Fruit fly (Drosophila melanogaster): ENCODE results near the gene CG9686.
A peak's percentile ranks its signal among the peaks of the same experiment; 100 is the strongest.

The CG9686 gene

DNA sequence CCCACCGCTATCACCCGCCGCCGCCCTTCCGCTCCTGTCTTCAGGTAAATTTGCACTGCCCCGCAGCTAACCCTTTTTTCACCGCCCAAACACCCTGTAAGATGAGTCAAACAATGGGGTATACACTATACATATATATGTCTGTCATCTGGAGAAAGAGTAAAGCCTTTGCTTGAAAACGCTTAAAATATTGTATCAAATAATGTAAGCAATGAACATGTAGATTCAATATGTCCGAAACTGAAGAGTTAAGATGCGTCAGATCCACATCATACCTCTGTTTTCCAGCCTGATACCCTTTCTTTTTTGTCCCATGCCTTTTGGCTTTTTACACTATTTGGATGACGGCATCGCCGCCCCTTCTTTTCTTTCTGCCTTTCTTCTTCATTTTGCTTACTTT, 13.2 kb downstream of the CG9686 start:
- TF ChIP-seq HLH106 (tag; optimal IDR thresholded peaks at IDR 0.05): peak; percentile 66
- TF ChIP-seq OdsH (GFP tag; optimal IDR thresholded peaks at IDR 0.05): peak; percentile 55
- TF ChIP-seq h (GFP tag; optimal IDR thresholded peaks at IDR 0.05): peak; percentile 74
- peak; percentile 1 for TF ChIP-seq dmrt93B (GFP tag; optimal IDR thresholded peaks at IDR 0.05)
- TF ChIP-seq tai (GFP tag; optimal IDR thresholded peaks at IDR 0.05): peak; percentile 4
- no peak for TF ChIP-seq Jra (GFP tag; optimal IDR thresholded peaks at IDR 0.05)
- TF ChIP-seq sv (GFP tag; optimal IDR thresholded peaks at IDR 0.05): no peak
- TF ChIP-seq br (GFP tag; optimal IDR thresholded peaks at IDR 0.05): peak; percentile 41
- TF ChIP-seq woc (GFP tag; optimal IDR thresholded peaks at IDR 0.05): peak; percentile 27
- TF ChIP-seq Sp1 (GFP tag; optimal IDR thresholded peaks at IDR 0.05): peak; percentile 61
- TF ChIP-seq fru (GFP tag; optimal IDR thresholded peaks at IDR 0.05): peak; percentile 62
- TF ChIP-seq foxo (GFP tag; optimal IDR thresholded peaks at IDR 0.05): peak in 1 of 2 experiments; percentile 68
- peak; percentile 57 for TF ChIP-seq psq (GFP tag; optimal IDR thresholded peaks at IDR 0.05)
- TF ChIP-seq Dif (GFP tag; optimal IDR thresholded peaks at IDR 0.05; ENCODE audit: partially characterized antibody): no peak
- TF ChIP-seq ey (GFP tag; optimal IDR thresholded peaks at IDR 0.05): peak; percentile 62
- no peak for TF ChIP-seq Rel (GFP tag; optimal IDR thresholded peaks at IDR 0.05)
- no peak for TF ChIP-seq Rel (tag; optimal IDR thresholded peaks at IDR 0.05)
- TF ChIP-seq Mio (GFP tag; optimal IDR thresholded peaks at IDR 0.05): no peak
- peak; percentile 57 for TF ChIP-seq Hnf4 (GFP tag; optimal IDR thresholded peaks at IDR 0.05)
- no peak for TF ChIP-seq Hr83 (GFP tag; optimal IDR thresholded peaks at IDR 0.05; ENCODE audit: poor library complexity, severe bottlenecking)
- no peak for TF ChIP-seq dsf (GFP tag; optimal IDR thresholded peaks at IDR 0.05; ENCODE audit: borderline replicate concordance)
- peak; percentile 64 for TF ChIP-seq rgr (GFP tag; optimal IDR thresholded peaks at IDR 0.05)

DNA sequence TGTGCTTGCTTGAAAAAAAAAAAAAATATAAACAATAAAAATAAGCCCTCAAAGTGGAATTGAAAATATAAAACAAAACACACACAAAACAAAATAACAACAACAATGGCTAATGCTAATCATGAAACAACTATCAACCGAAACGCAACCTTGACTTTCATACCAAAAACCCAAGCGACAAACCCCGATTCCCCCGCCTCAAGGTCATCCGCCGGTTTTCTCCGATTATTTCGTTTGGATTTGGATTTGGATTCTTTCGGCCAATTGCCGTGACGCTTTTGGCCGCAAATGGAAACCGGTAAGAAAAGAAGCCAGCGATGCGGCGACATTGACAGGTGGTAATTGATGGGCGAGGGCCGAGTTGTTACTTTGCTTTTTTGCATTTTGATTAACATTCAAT, 17.9 kb downstream of the CG9686 start:
- no peak for TF ChIP-seq Dfd (GFP tag; optimal IDR thresholded peaks at IDR 0.05)
- no peak for TF ChIP-seq Hr78 (GFP tag; optimal IDR thresholded peaks at IDR 0.05)
- no peak for TF ChIP-seq Myc (optimal IDR thresholded peaks at IDR 0.05)
- no peak for TF ChIP-seq N (GFP tag; optimal IDR thresholded peaks at IDR 0.05)
- no peak for TF ChIP-seq foxo (GFP tag; optimal IDR thresholded peaks at IDR 0.05)
- no peak for TF ChIP-seq fru (GFP tag; optimal IDR thresholded peaks at IDR 0.05)
- TF ChIP-seq brk (GFP tag; optimal IDR thresholded peaks at IDR 0.05): no peak
- TF ChIP-seq dmrt93B (GFP tag; optimal IDR thresholded peaks at IDR 0.05): no peak
- TF ChIP-seq Vsx2 (GFP tag; optimal IDR thresholded peaks at IDR 0.05; ENCODE audit: partially characterized antibody): no peak
- TF ChIP-seq Hr83 (GFP tag; optimal IDR thresholded peaks at IDR 0.05; ENCODE audit: poor library complexity, severe bottlenecking): no peak
- TF ChIP-seq woc (GFP tag; optimal IDR thresholded peaks at IDR 0.05): no peak
- TF ChIP-seq CG32264 (GFP tag; optimal IDR thresholded peaks at IDR 0.05): no peak
- TF ChIP-seq Abd-B (GFP tag; optimal IDR thresholded peaks at IDR 0.05): no peak
- no peak for TF ChIP-seq ey (GFP tag; optimal IDR thresholded peaks at IDR 0.05)

DNA sequence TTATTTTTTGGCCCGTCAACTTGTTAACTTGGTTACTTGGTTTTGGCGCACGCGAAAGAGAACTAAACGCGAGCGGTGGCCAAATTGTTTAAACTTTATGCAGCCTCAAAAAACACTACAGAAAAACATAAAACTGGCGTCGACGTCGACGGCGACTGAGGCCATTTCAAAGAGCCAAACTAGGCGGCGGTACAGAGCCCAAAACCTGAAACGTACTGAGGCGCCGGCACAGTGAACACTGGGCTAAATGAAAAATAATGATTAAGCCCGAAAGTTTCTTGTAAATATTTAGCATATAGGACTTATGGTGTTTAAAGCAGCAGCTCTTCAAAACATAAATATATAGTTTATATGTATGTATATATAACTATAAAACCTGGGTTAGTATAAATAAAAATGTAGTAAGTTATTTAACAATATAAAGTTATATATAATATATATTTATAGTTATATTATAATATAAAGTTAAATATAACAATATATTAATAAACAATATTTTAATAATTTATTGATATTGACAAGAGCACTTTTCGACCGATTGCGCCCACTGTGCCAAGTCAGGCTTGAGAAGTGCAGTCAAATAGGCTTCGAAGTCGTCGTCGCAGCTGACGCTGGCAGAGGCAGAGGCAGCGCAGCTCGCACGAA, 20.0 kb downstream of the CG9686 start, which contains the start of gene CG15249:
TSS of gene CG15249 (minus strand) at position 51 of the 645 bp plus-strand sequence.
- no peak for TF ChIP-seq HLH106 (tag; optimal IDR thresholded peaks at IDR 0.05)
- TF ChIP-seq fru (GFP tag; optimal IDR thresholded peaks at IDR 0.05): peak; percentile 3

DNA sequence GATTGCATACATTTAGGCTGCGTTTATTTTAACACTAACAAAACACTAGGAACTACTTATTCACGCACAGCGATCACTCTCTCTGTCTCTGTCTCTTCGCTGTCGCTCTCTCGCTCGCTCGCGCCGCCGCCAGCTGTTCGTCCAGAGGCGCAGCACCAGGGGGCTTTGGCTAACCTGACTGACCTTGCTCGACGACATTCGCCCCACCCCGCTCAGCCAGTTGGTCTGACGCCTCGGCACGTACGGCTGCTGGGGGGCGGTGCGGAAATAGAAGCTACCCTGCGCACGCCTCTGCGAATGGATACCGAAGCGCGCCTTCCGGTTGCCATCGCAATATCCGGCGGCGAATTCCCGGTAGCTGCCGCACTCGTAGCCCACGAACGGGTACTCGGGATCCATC, 29.7 kb downstream of the CG9686 start:
- TF ChIP-seq lola (GFP tag; optimal IDR thresholded peaks at IDR 0.05) (no peak), CG32264 (GFP tag; optimal IDR thresholded peaks at IDR 0.05) (no peak), OdsH (GFP tag; optimal IDR thresholded peaks at IDR 0.05) (no peak), fru (GFP tag; optimal IDR thresholded peaks at IDR 0.05) (no peak), GATAd (GFP tag; optimal IDR thresholded peaks at IDR 0.05) (no peak), usp (GFP tag; optimal IDR thresholded peaks at IDR 0.05) (no peak), rgr (GFP tag; optimal IDR thresholded peaks at IDR 0.05) (no peak), dl (GFP tag; optimal IDR thresholded peaks at IDR 0.05; ENCODE audit: insufficient read depth in 1 of 2, partially characterized antibody in 2 of 2) (no peak), Rel (GFP tag; optimal IDR thresholded peaks at IDR 0.05) (no peak), Rel (tag; optimal IDR thresholded peaks at IDR 0.05) (no peak)
